Fruit fly (Drosophila melanogaster): ENCODE measurements around the gene emb.

The emb gene

dm6 chr2L:8414887-8415883 lies 11.8 kb downstream of the emb start, which contains the start of the genes CG13398 and Akap200 (continued):
- TF ChIP-seq Hr4 (GFP tag; optimal IDR thresholded peaks at IDR 0.05), result peak; percentile 48
- peak; percentile 58 for TF ChIP-seq vri (GFP tag; optimal IDR thresholded peaks at IDR 0.05)
- no peak for TF ChIP-seq fd59A (GFP tag; optimal IDR thresholded peaks at IDR 0.05)
- peak; percentile 38 for TF ChIP-seq Met (GFP tag; optimal IDR thresholded peaks at IDR 0.05)
- TF ChIP-seq CG6808 (GFP tag; optimal IDR thresholded peaks at IDR 0.05), result peak; percentile 39
- TF ChIP-seq topi (GFP tag; optimal IDR thresholded peaks at IDR 0.05), result peak; percentile 24
- peak; percentile 25 for TF ChIP-seq Ets96B (tag; optimal IDR thresholded peaks at IDR 0.05)
- no peak for TF ChIP-seq Sox15 (GFP tag; optimal IDR thresholded peaks at IDR 0.05)
- peak; percentile 34 for TF ChIP-seq CG8632 (GFP tag; optimal IDR thresholded peaks at IDR 0.05)
- peak; percentile 53 for TF ChIP-seq CG34406 (GFP tag; optimal IDR thresholded peaks at IDR 0.05)
- no peak for TF ChIP-seq Hr38 (GFP tag; optimal IDR thresholded peaks at IDR 0.05)
- no peak for TF ChIP-seq Sox14 (GFP tag; optimal IDR thresholded peaks at IDR 0.05)
- peak; percentile 7 for TF ChIP-seq CG6792 (GFP tag; optimal IDR thresholded peaks at IDR 0.05)

dm6 chr2L:8416350-8417046 lies 13.1 kb downstream of the emb start:
- TF ChIP-seq Gug (GFP tag; IDR thresholded peaks at IDR 0.05), result no peak
- TF ChIP-seq Hr38 (GFP tag; optimal IDR thresholded peaks at IDR 0.05), result no peak
- TF ChIP-seq acj6 (GFP tag; optimal IDR thresholded peaks at IDR 0.05), result peak; percentile 65
- peak; percentile 61 for TF ChIP-seq CG16779 (tag; optimal IDR thresholded peaks at IDR 0.05)
- TF ChIP-seq CG15336 (GFP tag; IDR thresholded peaks at IDR 0.05), result peak; percentile 60
- peak; percentile 73 for TF ChIP-seq CG10631 (GFP tag; optimal IDR thresholded peaks at IDR 0.05)
- peak; percentile 14 for TF ChIP-seq dac (GFP tag; optimal IDR thresholded peaks at IDR 0.05)
- peak; percentile 47 for TF ChIP-seq CG9139 (GFP tag; optimal IDR thresholded peaks at IDR 0.05)
- peak; percentile 65 for TF ChIP-seq fd59A (GFP tag; optimal IDR thresholded peaks at IDR 0.05)
- TF ChIP-seq Eip78C (GFP tag), result peak; percentile 94
- TF ChIP-seq Ets21C (GFP tag; optimal IDR thresholded peaks at IDR 0.05), result peak; percentile 60
- peak; percentile 6 for TF ChIP-seq CG6854 (GFP tag; optimal IDR thresholded peaks at IDR 0.05)
- peak; percentile 58 for TF ChIP-seq OdsH (GFP tag; optimal IDR thresholded peaks at IDR 0.05)
- peak; percentile 73 for TF ChIP-seq CG31627 (GFP tag; optimal IDR thresholded peaks at IDR 0.05)
- peak; percentile 81 for TF ChIP-seq CG3919 (GFP tag; optimal IDR thresholded peaks at IDR 0.05)
- TF ChIP-seq ss (GFP tag; optimal IDR thresholded peaks at IDR 0.05), result peak; percentile 82 to 90
- no peak for TF ChIP-seq CG4318 (GFP tag; optimal IDR thresholded peaks at IDR 0.05)
- TF ChIP-seq achi (GFP tag; optimal IDR thresholded peaks at IDR 0.05), result peak; percentile 72
- TF ChIP-seq Sox14 (GFP tag; optimal IDR thresholded peaks at IDR 0.05), result peak; percentile 98
- TF ChIP-seq net (GFP tag; optimal IDR thresholded peaks at IDR 0.05), result peak; percentile 59
- peak; percentile 75 for TF ChIP-seq pdm3 (GFP tag; optimal IDR thresholded peaks at IDR 0.05)
- peak; percentile 22 for TF ChIP-seq CG8319 (GFP tag; optimal IDR thresholded peaks at IDR 0.05)
- peak; percentile 75 for TF ChIP-seq spab (GFP tag; optimal IDR thresholded peaks at IDR 0.05)
- peak; percentile 73 for TF ChIP-seq CG6808 (GFP tag; optimal IDR thresholded peaks at IDR 0.05)
- peak; percentile 76 for TF ChIP-seq Ets96B (tag; optimal IDR thresholded peaks at IDR 0.05)
- TF ChIP-seq CG6792 (GFP tag; optimal IDR thresholded peaks at IDR 0.05), result peak; percentile 76
- peak; percentile 67 for TF ChIP-seq Lpt (GFP tag; optimal IDR thresholded peaks at IDR 0.05)
- no peak for TF ChIP-seq CG11762 (GFP tag; optimal IDR thresholded peaks at IDR 0.05; ENCODE audit: insufficient read depth)
- TF ChIP-seq CG11902 (GFP tag; optimal IDR thresholded peaks at IDR 0.05), result peak; percentile 30
- TF ChIP-seq CG7368 (GFP tag; optimal IDR thresholded peaks at IDR 0.05), result peak; percentile 60
- TF ChIP-seq CG11294 (GFP tag; IDR thresholded peaks at IDR 0.05), result peak; percentile 51; the same call in 1 of the 2 replicates
- TF ChIP-seq salr (GFP tag; optimal IDR thresholded peaks at IDR 0.05), result peak; percentile 32 to 63
- peak; percentile 88 for TF ChIP-seq Sox102F (GFP tag; optimal IDR thresholded peaks at IDR 0.05)
- TF ChIP-seq eg (GFP tag; IDR thresholded peaks at IDR 0.05), result peak; percentile 60
- peak; percentile 65 for TF ChIP-seq CG32006 (GFP tag; optimal IDR thresholded peaks at IDR 0.05)
- TF ChIP-seq CG6163 (GFP tag; IDR thresholded peaks at IDR 0.05), result peak; percentile 82
- peak; percentile 78 for TF ChIP-seq topi (GFP tag; optimal IDR thresholded peaks at IDR 0.05)
- TF ChIP-seq CG3032 (tag; optimal IDR thresholded peaks at IDR 0.05), result peak; percentile 63
- TF ChIP-seq CG34406 (GFP tag; optimal IDR thresholded peaks at IDR 0.05), result peak; percentile 56
- peak; percentile 89 for TF ChIP-seq Eip75B (GFP tag; optimal IDR thresholded peaks at IDR 0.05)

Data from whole organism, prepupa.